Fruit fly (Drosophila melanogaster) S2 (cell line): Measurements from ENCODE around the gene SdhD.

Experiments used
- CG8478 ChIP-seq: fragments of >200 bp; optimal IDR thresholded peaks from 2 replicates; lab custom pipeline; 2018
- CTCF ChIP-seq, 2 experiments: fragments of >200 bp; optimal IDR thresholded peaks; 2 replicates each; lab custom pipeline; 2018

- TF ChIP-seq CG8478 (no peak), CTCF (optimal IDR thresholded peaks at IDR 0.05; lab: Kevin White, UChicago) (no peak)
Observed at dm6 chr3R:23714852-23715251, 45.5 kb downstream of the SdhD start.
